Worm (Caenorhabditis elegans): ENCODE results near the gene gldi-10.

The gldi-10 gene

ce11 chrIV:9146819-9147518 lies 47.9 kb downstream of the gldi-10 start, which contains the start of the genes rpb-12 and aly-2 (continued):
- no peak for TF ChIP-seq F57C9.4 (tag; optimal IDR thresholded peaks at IDR 0.05)
- peak; percentile 64 for TF ChIP-seq F49E8.2 (tag; optimal IDR thresholded peaks at IDR 0.05; ENCODE audit: insufficient read depth)
- TF ChIP-seq mcd-1 (GFP tag; IDR thresholded peaks at IDR 0.05), result peak; percentile 66
- TF ChIP-seq tbx-9 (tag; optimal IDR thresholded peaks at IDR 0.05; ENCODE audit: borderline replicate concordance), result no peak
- no peak for TF ChIP-seq nhr-27 (tag; optimal IDR thresholded peaks at IDR 0.05)
- TF ChIP-seq K11D2.4 (GFP tag; IDR thresholded peaks at IDR 0.05), result no peak
- TF ChIP-seq ceh-100 (GFP tag; IDR thresholded peaks at IDR 0.05), result no peak
- TF ChIP-seq him-1 (tag; optimal IDR thresholded peaks at IDR 0.05), result peak; percentile 75
- TF ChIP-seq B0261.1 (tag; optimal IDR thresholded peaks at IDR 0.05), result no peak
- no peak for TF ChIP-seq C06A6.2 (GFP tag; conservative IDR thresholded peaks at IDR 0.05)
- peak; percentile 74 for TF ChIP-seq B0336.3 (GFP tag; IDR thresholded peaks at IDR 0.05)

- no peak for TF ChIP-seq ztf-28 (GFP tag; IDR thresholded peaks at IDR 0.05)
- no peak for TF ChIP-seq nhr-120 (GFP tag; IDR thresholded peaks at IDR 0.05)
- TF ChIP-seq snpc-1.1 (tag; optimal IDR thresholded peaks at IDR 0.05; ENCODE audit: insufficient read depth), result no peak
- TF ChIP-seq F10E7.11 (tag; optimal IDR thresholded peaks at IDR 0.05), result no peak
- no peak for TF ChIP-seq rcor-1 (GFP tag; IDR thresholded peaks at IDR 0.05)
- TF ChIP-seq K12H6.12 (tag; optimal IDR thresholded peaks at IDR 0.05), result no peak
- no peak for TF ChIP-seq nfya-1 (tag; optimal IDR thresholded peaks at IDR 0.05; ENCODE audit: borderline replicate concordance, insufficient read depth)
- no peak for TF ChIP-seq dpff-1 (tag; optimal IDR thresholded peaks at IDR 0.05)
- TF ChIP-seq sdz-38 (tag; optimal IDR thresholded peaks at IDR 0.05), result no peak
- no peak for TF ChIP-seq lin-54 (GFP tag; optimal IDR thresholded peaks at IDR 0.05)
- TF ChIP-seq tlf-1 (GFP tag; optimal IDR thresholded peaks at IDR 0.05), result no peak
- TF ChIP-seq snpc-4 (GFP tag; optimal IDR thresholded peaks at IDR 0.05), result no peak
- no peak for TF ChIP-seq snpc-4 (tag; optimal IDR thresholded peaks at IDR 0.05)
- no peak for TF ChIP-seq ceh-79 (tag; optimal IDR thresholded peaks at IDR 0.05)
- TF ChIP-seq hlh-26 (GFP tag; conservative IDR thresholded peaks at IDR 0.05), result no peak
- no peak for TF ChIP-seq him-1 (tag; optimal IDR thresholded peaks at IDR 0.05)
- TF ChIP-seq F33H1.4 (GFP tag; IDR thresholded peaks at IDR 0.05), result no peak
- TF ChIP-seq madf-3 (GFP tag; IDR thresholded peaks at IDR 0.05), result no peak
- no peak for TF ChIP-seq dox-1 (GFP tag; IDR thresholded peaks at IDR 0.05)
- no peak for TF ChIP-seq nfyb-1 (GFP tag; IDR thresholded peaks at IDR 0.05)
Measured at ce11 chrIV:9150175-9150574, 51.1 kb downstream of the gldi-10 start, which contains the start of gene F23B2.7. Gene F23B2.7, plus strand, starts transcription at chrIV:9150475.

All from whole organism, young adult.